Worm (Caenorhabditis elegans): Measurements from ENCODE around the gene cap-2.

cap-2 gene

DNA sequence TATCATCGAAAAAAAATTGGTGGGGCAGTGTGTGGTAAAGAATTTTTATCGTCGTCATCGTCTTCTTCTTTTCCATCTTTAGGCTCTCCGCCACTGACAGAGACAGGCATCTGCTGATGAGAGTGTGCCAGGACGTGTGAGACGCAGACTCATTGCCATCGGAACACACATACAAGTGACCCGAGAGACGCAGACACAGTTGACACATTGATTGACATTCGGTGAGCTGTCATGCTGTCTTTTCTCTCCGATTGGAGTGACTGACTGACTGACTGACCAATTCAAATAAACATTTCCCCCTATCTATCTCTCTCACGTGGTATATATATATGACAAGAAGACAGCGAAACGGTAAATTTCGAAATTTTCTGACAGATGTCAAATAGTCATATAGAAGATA is 17.9 kb upstream of the cap-2 start:
- TF ChIP-seq B0336.3 (GFP tag; IDR thresholded peaks at IDR 0.05) = peak; percentile 92
- TF ChIP-seq mel-28 (tag; optimal IDR thresholded peaks at IDR 0.05; ENCODE audit: borderline replicate concordance) = no peak
- TF ChIP-seq egl-18 (GFP tag; IDR thresholded peaks at IDR 0.05) = no peak
- TF ChIP-seq ZK185.1 (tag; optimal IDR thresholded peaks at IDR 0.05; ENCODE audit: poor library complexity, severe bottlenecking) = no peak
- TF ChIP-seq madf-8 (GFP tag; conservative IDR thresholded peaks at IDR 0.05) = no peak
- 0 out of 2 replicates have a peak, but pooled peaks have one; percentile 12 for TF ChIP-seq ceh-40 (GFP tag; IDR thresholded peaks at IDR 0.05)
- no peak for TF ChIP-seq lsy-27 (tag; optimal IDR thresholded peaks at IDR 0.05; ENCODE audit: borderline replicate concordance, insufficient read depth)
- 0 out of 2 replicates have a peak, but pooled peaks have one; percentile 7 for TF ChIP-seq madf-6 (GFP tag; IDR thresholded peaks at IDR 0.05)
- peak; percentile 88 for TF ChIP-seq tlf-1 (GFP tag; optimal IDR thresholded peaks at IDR 0.05)
- no peak for TF ChIP-seq F49E8.2 (tag; optimal IDR thresholded peaks at IDR 0.05; ENCODE audit: insufficient read depth)
- no peak for TF ChIP-seq snpc-4 (GFP tag; optimal IDR thresholded peaks at IDR 0.05)
- peak in 2 of 4 experiments; percentile 55 to 58 for TF ChIP-seq snpc-4 (tag; optimal IDR thresholded peaks at IDR 0.05)
- no peak for TF ChIP-seq bed-2 (GFP tag; IDR thresholded peaks at IDR 0.05)
- no peak for TF ChIP-seq ceh-58 (GFP tag; IDR thresholded peaks at IDR 0.05)
- TF ChIP-seq pha-4 (tag; optimal IDR thresholded peaks at IDR 0.05) = peak; percentile 62
- no peak for TF ChIP-seq zfh-2 (GFP tag; conservative IDR thresholded peaks at IDR 0.05)
- no peak for TF ChIP-seq cebp-2 (GFP tag; IDR thresholded peaks at IDR 0.05)
- TF ChIP-seq lin-35 (GFP tag; optimal IDR thresholded peaks at IDR 0.05) = no peak
- no peak for TF ChIP-seq nfya-1 (tag; optimal IDR thresholded peaks at IDR 0.05; ENCODE audit: borderline replicate concordance, insufficient read depth)
- no peak for TF ChIP-seq attf-6 (GFP tag; IDR thresholded peaks at IDR 0.05)
- TF ChIP-seq ztf-25 (GFP tag; IDR thresholded peaks at IDR 0.05) = no peak
- TF ChIP-seq nhr-80 (tag; optimal IDR thresholded peaks at IDR 0.05) = peak; percentile 97
- no peak for TF ChIP-seq pbrm-1 (GFP tag; IDR thresholded peaks at IDR 0.05)
- TF ChIP-seq ceh-100 (GFP tag; IDR thresholded peaks at IDR 0.05) = no peak
- TF ChIP-seq attf-5 (GFP tag; optimal IDR thresholded peaks at IDR 0.05) = peak; percentile 93
- TF ChIP-seq ztf-18 (tag; optimal IDR thresholded peaks at IDR 0.05) = peak; percentile 4
- no peak for TF ChIP-seq nhr-27 (tag; optimal IDR thresholded peaks at IDR 0.05)
- TF ChIP-seq snpc-3.4 (tag; optimal IDR thresholded peaks at IDR 0.05) = no peak
- TF ChIP-seq ztf-3 (GFP tag; optimal IDR thresholded peaks at IDR 0.05) = peak; percentile 63
- peak; percentile 73 for TF ChIP-seq lin-54 (GFP tag; optimal IDR thresholded peaks at IDR 0.05)
- TF ChIP-seq sea-2 (GFP tag; IDR thresholded peaks at IDR 0.05) = no peak
- no peak for TF ChIP-seq attf-3 (GFP tag; conservative IDR thresholded peaks at IDR 0.05)
- TF ChIP-seq let-526 (GFP tag; IDR thresholded peaks at IDR 0.05) = peak; percentile 75; the same call in 1 of the 2 replicates
- peak; percentile 92 for TF ChIP-seq dox-1 (GFP tag; IDR thresholded peaks at IDR 0.05)
- no peak for TF ChIP-seq madf-3 (GFP tag; IDR thresholded peaks at IDR 0.05)
- peak; percentile 59 for TF ChIP-seq lir-1 (GFP tag; conservative IDR thresholded peaks at IDR 0.05)
- no peak for TF ChIP-seq D2030.7 (GFP tag; IDR thresholded peaks at IDR 0.05)
- no peak for TF ChIP-seq aptf-2 (GFP tag; conservative IDR thresholded peaks at IDR 0.05)
- TF ChIP-seq aptf-3 (GFP tag; IDR thresholded peaks at IDR 0.05) = no peak
- TF ChIP-seq F23B12.7 (tag; optimal IDR thresholded peaks at IDR 0.05; ENCODE audit: insufficient read depth) = no peak
- TF ChIP-seq dpff-1 (tag; optimal IDR thresholded peaks at IDR 0.05) = no peak
- TF ChIP-seq hsf-1 (GFP tag; IDR thresholded peaks at IDR 0.05) = no peak
- TF ChIP-seq ztf-22 (GFP tag; optimal IDR thresholded peaks at IDR 0.05) = peak; percentile 91
- no peak for TF ChIP-seq ceh-91 (GFP tag; IDR thresholded peaks at IDR 0.05)
- TF ChIP-seq lag-1 (GFP tag; IDR thresholded peaks at IDR 0.05) = no peak
- TF ChIP-seq die-1 (tag; optimal IDR thresholded peaks at IDR 0.05) = peak; percentile 46
- peak; percentile 98 for TF ChIP-seq ets-4 (GFP tag; optimal IDR thresholded peaks at IDR 0.05)
- no peak for TF ChIP-seq rec-8 (tag; optimal IDR thresholded peaks at IDR 0.05)

Data from whole organism, young adult.